Worm (Caenorhabditis elegans) whole organism, L4/young adult: ENCODE measurements around the gene T13F2.6.

Source experiments
- W03F9.2 ChIP-seq: fragments of 150-350 bp; optimal IDR thresholded peaks from 2 replicates; lab custom pipeline; 2014; ENCODE audit warnings: missing biosample characterization, missing genetic modification characterization
- dao-5 ChIP-seq: sonication (generic microtip); optimal IDR thresholded peaks from 2 replicates; lab custom pipeline; 2016; ENCODE audit warnings: missing genotype, missing genetic modification characterization, moderate library complexity, missing compliant biosample characterization
- him-1 ChIP-seq: sonication (generic microtip); optimal IDR thresholded peaks from 2 replicates; lab custom pipeline; 2016; ENCODE audit warnings: missing genotype, missing genetic modification reagents, missing genetic modification characterization, missing compliant biosample characterization

The T13F2.6 gene

ce11 chrIV:9824480-9824879, 46.4 kb downstream of the T13F2.6 start, which contains the start of gene catp-6:
Gene catp-6 (minus strand): TSS chrIV:9824580.
- TF ChIP-seq dao-5 (no peak), W03F9.2 (no peak), him-1 (tag; lab: Kevin White, UChicago) (no peak)

- TF ChIP-seq him-1 (tag; lab: Kevin White, UChicago): no peak
- peak; percentile 48 for TF ChIP-seq W03F9.2
- TF ChIP-seq dao-5: no peak
These were observed 47.1 kb downstream of the T13F2.6 start, which contains the start of gene mtr-4 for ce11 chrIV:9825196-9825744. Gene mtr-4 (plus strand): TSS chrIV:9825694.
